Fruit fly (Drosophila melanogaster) whole organism, embryonic: ENCODE results near the gene yrt.

Experiments used
- ATbp ChIP-seq: fragments of 200-800 bp; sonication (Bioruptor generic); optimal IDR thresholded peaks from 2 replicates; lab custom pipeline; 2017; ENCODE audit warnings: missing biosample characterization, mild to moderate bottlenecking, missing genetic modification characterization, missing genetic modification reagents
- Asciz ChIP-seq: fragments of 200-800 bp; sonication (Bioruptor generic); optimal IDR thresholded peaks from 2 replicates; lab custom pipeline; 2017; ENCODE audit warnings: missing biosample characterization, mild to moderate bottlenecking, missing genetic modification characterization, missing genetic modification reagents
- Atf3 ChIP-seq: fragments of 200-800 bp; sonication (Bioruptor generic); optimal IDR thresholded peaks from 3 replicates; lab custom pipeline; 2016; ENCODE audit warnings: missing biosample characterization, missing genetic modification characterization
- Atf6 ChIP-seq: fragments of 200-800 bp; sonication (Bioruptor generic); IDR thresholded peaks from 2 replicates; pipeline ENCODE4 v1.3.6; 2022; ENCODE audit warnings: missing biosample characterization, missing genetic modification characterization
- Bgb ChIP-seq: fragments of 200-800 bp; sonication (Bioruptor generic); IDR thresholded peaks from 2 replicates; pipeline ENCODE4 v1.3.6; 2022; ENCODE audit warnings: missing biosample characterization, missing genetic modification characterization; ENCODE audit not compliant: partially characterized antibody
- Blimp-1 ChIP-seq: fragments of 200-800 bp; sonication (Bioruptor generic); optimal IDR thresholded peaks from 3 replicates; lab custom pipeline; 2018; ENCODE audit warnings: missing biosample characterization, missing genetic modification characterization, mild to moderate bottlenecking, moderate library complexity, missing genetic modification reagents
- CG10209 ChIP-seq: fragments of 200-800 bp; sonication (Bioruptor generic); optimal IDR thresholded peaks from 3 replicates; lab custom pipeline; 2017; ENCODE audit warnings: missing biosample characterization, mild to moderate bottlenecking, missing genetic modification characterization, missing genetic modification reagents
- CG10321 ChIP-seq: fragments of 200-800 bp; sonication (Bioruptor generic); IDR thresholded peaks from 2 replicates; pipeline ENCODE4 v1.3.6; 2022; ENCODE audit warnings: missing biosample characterization, missing genetic modification characterization
- CG10543 ChIP-seq: fragments of 200-800 bp; sonication (Bioruptor generic); optimal IDR thresholded peaks from 3 replicates; lab custom pipeline; 2017; ENCODE audit warnings: missing biosample characterization, mild to moderate bottlenecking, missing genetic modification characterization, moderate library complexity
- CG11398 ChIP-seq: fragments of 200-800 bp; sonication (Bioruptor generic); optimal IDR thresholded peaks from 2 replicates; lab custom pipeline; 2016; ENCODE audit warnings: missing biosample characterization, missing genetic modification characterization
- CG12104 ChIP-seq: fragments of 200-800 bp; sonication (Bioruptor generic); optimal IDR thresholded peaks from 3 replicates; lab custom pipeline; 2016; ENCODE audit warnings: missing biosample characterization, missing genetic modification characterization
- CG12155 ChIP-seq: fragments of 200-800 bp; sonication (Bioruptor generic); optimal IDR thresholded peaks from 3 replicates; lab custom pipeline; 2016; ENCODE audit warnings: missing biosample characterization, missing genetic modification characterization
- CG12299 ChIP-seq: fragments of 200-800 bp; sonication (Bioruptor generic); optimal IDR thresholded peaks from 2 replicates; lab custom pipeline; 2018; ENCODE audit warnings: missing biosample characterization, mild to moderate bottlenecking, missing genetic modification characterization
- CG1647 ChIP-seq: fragments of 200-800 bp; sonication (Bioruptor generic); optimal IDR thresholded peaks from 3 replicates; lab custom pipeline; 2016; ENCODE audit warnings: missing biosample characterization, missing genetic modification characterization
- CG17912 ChIP-seq: fragments of 200-800 bp; sonication (Bioruptor generic); optimal IDR thresholded peaks from 2 replicates; lab custom pipeline; 2018; ENCODE audit warnings: missing biosample characterization, mild to moderate bottlenecking, missing genetic modification characterization
- CG18476 ChIP-seq: fragments of 200-800 bp; sonication (Bioruptor generic); optimal IDR thresholded peaks from 2 replicates; lab custom pipeline; 2016; ENCODE audit warnings: missing biosample characterization, mild to moderate bottlenecking, missing genetic modification characterization
- CG18599 ChIP-seq: fragments of 200-800 bp; sonication (Bioruptor generic); optimal IDR thresholded peaks from 3 replicates; lab custom pipeline; 2017; ENCODE audit warnings: missing biosample characterization, missing genetic modification characterization, mild to moderate bottlenecking, moderate library complexity, missing genetic modification reagents
- CG30403 ChIP-seq: fragments of 200-800 bp; sonication (Bioruptor generic); optimal IDR thresholded peaks from 3 replicates; lab custom pipeline; 2016; ENCODE audit warnings: missing biosample characterization, missing genetic modification characterization
- CG31224 ChIP-seq: fragments of 200-800 bp; sonication (Bioruptor generic); IDR thresholded peaks from 2 replicates; pipeline ENCODE4 v1.3.6; 2022; ENCODE audit warnings: missing biosample characterization, missing genetic modification characterization
- CG32767 ChIP-seq: fragments of 200-800 bp; sonication (Bioruptor generic); IDR thresholded peaks from 2 replicates; pipeline ENCODE4 v1.3.6; 2022; ENCODE audit warnings: missing biosample characterization, missing genetic modification characterization
- CG3281 ChIP-seq: fragments of 200-800 bp; sonication (Bioruptor generic); optimal IDR thresholded peaks from 3 replicates; lab custom pipeline; 2017; ENCODE audit warnings: missing biosample characterization, mild to moderate bottlenecking, missing genetic modification characterization
- CG34422 ChIP-seq: fragments of 200-800 bp; sonication (Bioruptor generic); IDR thresholded peaks from 3 replicates; pipeline ENCODE4 v1.3.6; 2022; ENCODE audit warnings: missing biosample characterization, missing genetic modification characterization
- CG3726 ChIP-seq: fragments of 200-800 bp; sonication (Bioruptor generic); IDR thresholded peaks from 3 replicates; pipeline ENCODE4, ENCODE4 v1.3.6; 2022; ENCODE audit warnings: missing biosample characterization, missing genetic modification characterization
- CG6854 ChIP-seq: fragments of 200-800 bp; sonication (Bioruptor generic); optimal IDR thresholded peaks from 3 replicates; lab custom pipeline; 2017; ENCODE audit warnings: missing biosample characterization, mild to moderate bottlenecking, missing genetic modification characterization
- CG7556 ChIP-seq: fragments of 200-800 bp; sonication (Bioruptor generic); optimal IDR thresholded peaks from 2 replicates; lab custom pipeline; 2017; ENCODE audit warnings: missing biosample characterization, mild to moderate bottlenecking, missing genetic modification characterization
- Chrac-16 ChIP-seq: fragments of 200-800 bp; sonication (Bioruptor generic); optimal IDR thresholded peaks from 3 replicates; lab custom pipeline; 2016; ENCODE audit warnings: missing biosample characterization, missing genetic modification characterization
- Dek ChIP-seq: fragments of 200-800 bp; sonication (Bioruptor generic); optimal IDR thresholded peaks from 3 replicates; lab custom pipeline; 2019; ENCODE audit warnings: missing biosample characterization, mild to moderate bottlenecking, missing genetic modification characterization, moderate library complexity
- H2.0 ChIP-seq: fragments of 200-800 bp; sonication (Bioruptor generic); IDR thresholded peaks from 2 replicates; pipeline ENCODE4 v1.3.6; 2022; ENCODE audit warnings: missing biosample characterization, missing genetic modification characterization
- Hey ChIP-seq: fragments of 200-800 bp; sonication (Bioruptor generic); optimal IDR thresholded peaks from 3 replicates; lab custom pipeline; 2018; ENCODE audit warnings: missing biosample characterization, mild to moderate bottlenecking, missing genetic modification characterization
- Hr39 ChIP-seq: fragments of >200 bp; optimal IDR thresholded peaks from 2 replicates; lab custom pipeline; 2017
- Max ChIP-seq: fragments of 200-800 bp; sonication (Bioruptor generic); optimal IDR thresholded peaks from 2 replicates; lab custom pipeline; 2016; ENCODE audit warnings: missing biosample characterization, mild to moderate bottlenecking, missing genetic modification characterization
- Myb ChIP-seq: fragments of 200-800 bp; sonication (Bioruptor generic); optimal IDR thresholded peaks from 2 replicates; lab custom pipeline; 2016; ENCODE audit warnings: missing biosample characterization, missing genetic modification characterization
- Sox100B ChIP-seq: fragments of 200-800 bp; sonication (Bioruptor generic); optimal IDR thresholded peaks from 3 replicates; lab custom pipeline; 2018; ENCODE audit warnings: missing biosample characterization, mild to moderate bottlenecking, missing genetic modification characterization
- dan ChIP-seq: fragments of 200-800 bp; sonication (Bioruptor generic); IDR thresholded peaks from 2 replicates; pipeline ENCODE4 v1.3.6; 2022; ENCODE audit warnings: missing biosample characterization, missing genetic modification characterization
- dmrt99B ChIP-seq: fragments of 200-800 bp; sonication (Bioruptor generic); optimal IDR thresholded peaks from 2 replicates; lab custom pipeline; 2018; ENCODE audit warnings: missing biosample characterization, mild to moderate bottlenecking, missing genetic modification characterization, moderate library complexity
- esg ChIP-seq: fragments of 200-800 bp; sonication (Bioruptor generic); conservative IDR thresholded peaks from 2 replicates; pipeline ENCODE4 v1.3.6; 2022; ENCODE audit warnings: missing biosample characterization, missing genetic modification characterization
- fd64A ChIP-seq: fragments of 200-800 bp; sonication (Bioruptor generic); optimal IDR thresholded peaks from 3 replicates; lab custom pipeline; 2018; ENCODE audit warnings: missing biosample characterization, mild to moderate bottlenecking, missing genetic modification characterization
- gce ChIP-seq: fragments of 200-800 bp; sonication (Bioruptor generic); IDR thresholded peaks from 3 replicates; pipeline ENCODE4 v1.3.6; 2022; ENCODE audit warnings: missing biosample characterization, missing genetic modification characterization
- gcm ChIP-seq: fragments of 200-800 bp; sonication (Bioruptor generic); optimal IDR thresholded peaks from 2 replicates; lab custom pipeline; 2019; ENCODE audit warnings: missing biosample characterization, mild to moderate bottlenecking, missing genetic modification characterization, moderate library complexity
- ken ChIP-seq: fragments of 200-800 bp; sonication (Bioruptor generic); IDR thresholded peaks from 3 replicates; pipeline ENCODE4 v1.3.6; 2022; ENCODE audit warnings: missing biosample characterization, missing genetic modification characterization
- knrl ChIP-seq: fragments of 200-800 bp; sonication (Bioruptor generic); IDR thresholded peaks from 3 replicates; pipeline ENCODE4 v1.3.6; 2022; ENCODE audit warnings: missing biosample characterization, missing genetic modification characterization; ENCODE audit not compliant: partially characterized antibody
- mam ChIP-seq: fragments of 200-800 bp; sonication (Bioruptor generic); optimal IDR thresholded peaks from 3 replicates; lab custom pipeline; 2016; ENCODE audit warnings: missing biosample characterization, missing genetic modification characterization
- pan ChIP-seq, 4 experiments: fragments of >200 bp in 3 of 4; fragments of 200-800 bp in 1 of 4; sonication (Bioruptor generic) in 1 of 4; optimal IDR thresholded peaks in 3 of 4; IDR thresholded peaks in 1 of 4; 2 replicates each; pipeline versions ENCODE4 v1.3.6 to Lab custom; 2017 to 2022; ENCODE audit warnings: missing biosample characterization in 2 of 4, missing genetic modification characterization in 2 of 4, mixed read lengths in 1 of 4
- ro ChIP-seq: fragments of 200-800 bp; sonication (Bioruptor generic); IDR thresholded peaks from 2 replicates; pipeline ENCODE4 v1.3.6; 2022; ENCODE audit warnings: missing biosample characterization, missing genetic modification characterization
- sqz ChIP-seq: fragments of 200-800 bp; sonication (Bioruptor generic); optimal IDR thresholded peaks from 3 replicates; lab custom pipeline; 2018; ENCODE audit warnings: missing biosample characterization, mild to moderate bottlenecking, missing genetic modification characterization
- trem ChIP-seq: fragments of 200-800 bp; optimal IDR thresholded peaks from 3 replicates; lab custom pipeline; 2019; ENCODE audit warnings: missing biosample characterization, mild to moderate bottlenecking, missing genetic modification characterization, moderate library complexity
- tx ChIP-seq: fragments of 200-800 bp; sonication (Bioruptor generic); optimal IDR thresholded peaks from 2 replicates; lab custom pipeline; 2016; ENCODE audit warnings: missing biosample characterization, missing genetic modification characterization
- wor ChIP-seq: fragments of 200-800 bp; sonication (Bioruptor generic); IDR thresholded peaks from 2 replicates; pipeline ENCODE4 v1.3.6; 2022; ENCODE audit warnings: missing biosample characterization, missing genetic modification characterization
- z ChIP-seq: fragments of 200-800 bp; sonication (Bioruptor generic); IDR thresholded peaks from 3 replicates; pipeline ENCODE4 v1.3.6; 2022; ENCODE audit warnings: missing biosample characterization, missing genetic modification characterization
- zen2 ChIP-seq: fragments of 200-800 bp; sonication (Bioruptor generic); IDR thresholded peaks from 3 replicates; pipeline ENCODE4 v1.3.6; 2022; ENCODE audit warnings: missing biosample characterization, missing genetic modification characterization; ENCODE audit not compliant: partially characterized antibody

Gene yrt

dm6 chr3R:13452851-13453255 is 18.1 kb upstream of the yrt start (continued):
- TF ChIP-seq tx (peak; percentile 41), Hey (tag; lab: Kevin White, UChicago) (no peak), gce (GFP tag; lab: Robert Waterston, UW) (0 out of 3 replicates have a peak, but pooled peaks have one; percentile 12), dan (no peak), wor (no peak), H2.0 (GFP tag; lab: Robert Waterston, UW) (peak; percentile 51; the same call in 1 of the 2 replicates), CG10209 (GFP tag; lab: Kevin White, UChicago) (peak; percentile 84), CG12155 (peak; percentile 70), knrl (GFP tag; lab: Robert Waterston, UW) (no peak), CG6854 (GFP tag; lab: Kevin White, UChicago) (peak; percentile 74), Chrac-16 (GFP tag; lab: Kevin White, UChicago) (peak; percentile 70), CG11398 (GFP tag; lab: Kevin White, UChicago) (no peak), CG18476 (GFP tag; lab: Kevin White, UChicago) (peak; percentile 72), CG10543 (GFP tag; lab: Kevin White, UChicago) (no peak), zen2 (GFP tag; lab: Robert Waterston, UW) (no peak), CG31224 (GFP tag; lab: Robert Waterston, UW) (0 out of 2 replicates have a peak, but pooled peaks have one; percentile 45), CG1647 (peak; percentile 32), Atf3 (GFP tag; lab: Kevin White, UChicago) (peak; percentile 45), ATbp (GFP tag; lab: Kevin White, UChicago) (peak; percentile 63), Blimp-1 (GFP tag; lab: Kevin White, UChicago) (peak; percentile 77), CG32767 (GFP tag; lab: Robert Waterston, UW) (0 out of 2 replicates have a peak, but pooled peaks have one; percentile 43), Myb (peak; percentile 24), CG10321 (no peak), mam (GFP tag; lab: Kevin White, UChicago) (peak; percentile 68), Max (GFP tag; lab: Kevin White, UChicago) (peak; percentile 74), CG3281 (GFP tag; lab: Kevin White, UChicago) (peak; percentile 84), fd64A (GFP tag; lab: Kevin White, UChicago) (no peak), Hr39 (no peak), Asciz (peak; percentile 70), esg (GFP tag; lab: Robert Waterston, UW) (peak; percentile 65), CG34422 (GFP tag; lab: Robert Waterston, UW) (peak; percentile 46; the same call in 1 of the 3 replicates), sqz (peak; percentile 60), Sox100B (GFP tag; lab: Kevin White, UChicago) (peak; percentile 87), CG3726 (GFP tag; lab: Robert Waterston, UW) (0 out of 3 replicates have a peak, but pooled peaks have one; percentile 27), dmrt99B (tag; lab: Kevin White, UChicago) (peak; percentile 89), pan (optimal IDR thresholded peaks at IDR 0.05; lab: Kevin White, UChicago) (no peak), pan (GFP tag; optimal IDR thresholded peaks at IDR 0.05 in 1 of 2, IDR thresholded peaks at IDR 0.05 in 1 of 2) (peak in 1 of 2 experiments; percentile 62), CG12299 (tag; lab: Kevin White, UChicago) (peak; percentile 21), Dek (tag; lab: Kevin White, UChicago) (peak; percentile 55), ro (GFP tag; lab: Robert Waterston, UW) (no peak), CG18599 (GFP tag; lab: Kevin White, UChicago) (peak; percentile 74), CG12104 (GFP tag; lab: Kevin White, UChicago) (peak; percentile 85), z (GFP tag; lab: Robert Waterston, UW) (no peak), Atf6 (GFP tag; lab: Robert Waterston, UW) (peak; percentile 70), CG30403 (GFP tag; lab: Kevin White, UChicago) (peak; percentile 91), ken (GFP tag; lab: Robert Waterston, UW) (no peak), Bgb (GFP tag; lab: Robert Waterston, UW) (no peak), CG7556 (GFP tag; lab: Kevin White, UChicago) (peak; percentile 88), gcm (GFP tag; lab: Kevin White, UChicago) (peak; percentile 74), trem (tag; lab: Kevin White, UChicago) (peak; percentile 68), CG17912 (no peak)
